Worm (Caenorhabditis elegans) whole organism, late embryonic: ENCODE results near the gene skp-1.

Source experiments
- F13H6.1 ChIP-seq: sonication (generic microtip); optimal IDR thresholded peaks from 2 replicates; lab custom pipeline; 2016; ENCODE audit warnings: missing genetic modification characterization, missing compliant biosample characterization
- ama-1 ChIP-seq: fragments of 150-350 bp; optimal IDR thresholded peaks from 2 replicates; lab custom pipeline; 2014
- ceh-24 ChIP-seq: sonication (generic microtip); optimal IDR thresholded peaks from 2 replicates; lab custom pipeline; 2016; ENCODE audit warnings: mild to moderate bottlenecking, missing genetic modification characterization, missing compliant biosample characterization
- ceh-31 ChIP-seq: sonication (generic microtip); optimal IDR thresholded peaks from 2 replicates; lab custom pipeline; 2016; ENCODE audit warnings: missing genetic modification characterization, missing compliant biosample characterization
- ceh-6 ChIP-seq: fragments of 200-800 bp; sonication (Bioruptor generic); optimal IDR thresholded peaks from 2 replicates; lab custom pipeline; 2018; ENCODE audit warnings: mild to moderate bottlenecking, missing genetic modification characterization, missing compliant biosample characterization
- elt-2 ChIP-seq: sonication (generic microtip); optimal IDR thresholded peaks from 2 replicates; lab custom pipeline; 2016; ENCODE audit warnings: missing genetic modification reagents, missing genetic modification characterization, missing compliant biosample characterization
- ets-4 ChIP-seq: sonication (generic microtip); optimal IDR thresholded peaks from 2 replicates; lab custom pipeline; 2016; ENCODE audit warnings: missing genetic modification characterization, missing compliant biosample characterization
- fkh-10 ChIP-seq: fragments of 150-350 bp; optimal IDR thresholded peaks from 2 replicates; lab custom pipeline; 2014; ENCODE audit warnings: missing biosample characterization, missing genetic modification reagents, missing genetic modification characterization
- hlh-15 ChIP-seq: sonication (generic microtip); optimal IDR thresholded peaks from 2 replicates; lab custom pipeline; 2016; ENCODE audit warnings: missing genetic modification characterization, missing compliant biosample characterization
- nhr-11 ChIP-seq: fragments of 150-350 bp; optimal IDR thresholded peaks from 2 replicates; lab custom pipeline; 2014; ENCODE audit warnings: missing biosample characterization, missing genetic modification characterization
- ref-2 ChIP-seq: sonication (generic microtip); optimal IDR thresholded peaks from 2 replicates; lab custom pipeline; 2016; ENCODE audit warnings: missing genetic modification characterization, missing compliant biosample characterization
- sdc-2 ChIP-seq: sonication (generic microtip); optimal IDR thresholded peaks from 2 replicates; lab custom pipeline; 2016; ENCODE audit warnings: missing genotype, missing genetic modification characterization, missing compliant biosample characterization
- tbx-2 ChIP-seq: sonication (generic microtip); optimal IDR thresholded peaks from 2 replicates; lab custom pipeline; 2016; ENCODE audit warnings: missing genetic modification characterization, missing compliant biosample characterization
- unc-86 ChIP-seq: sonication (generic microtip); optimal IDR thresholded peaks from 2 replicates; lab custom pipeline; 2016; ENCODE audit warnings: missing genetic modification characterization, missing compliant biosample characterization

DNA sequence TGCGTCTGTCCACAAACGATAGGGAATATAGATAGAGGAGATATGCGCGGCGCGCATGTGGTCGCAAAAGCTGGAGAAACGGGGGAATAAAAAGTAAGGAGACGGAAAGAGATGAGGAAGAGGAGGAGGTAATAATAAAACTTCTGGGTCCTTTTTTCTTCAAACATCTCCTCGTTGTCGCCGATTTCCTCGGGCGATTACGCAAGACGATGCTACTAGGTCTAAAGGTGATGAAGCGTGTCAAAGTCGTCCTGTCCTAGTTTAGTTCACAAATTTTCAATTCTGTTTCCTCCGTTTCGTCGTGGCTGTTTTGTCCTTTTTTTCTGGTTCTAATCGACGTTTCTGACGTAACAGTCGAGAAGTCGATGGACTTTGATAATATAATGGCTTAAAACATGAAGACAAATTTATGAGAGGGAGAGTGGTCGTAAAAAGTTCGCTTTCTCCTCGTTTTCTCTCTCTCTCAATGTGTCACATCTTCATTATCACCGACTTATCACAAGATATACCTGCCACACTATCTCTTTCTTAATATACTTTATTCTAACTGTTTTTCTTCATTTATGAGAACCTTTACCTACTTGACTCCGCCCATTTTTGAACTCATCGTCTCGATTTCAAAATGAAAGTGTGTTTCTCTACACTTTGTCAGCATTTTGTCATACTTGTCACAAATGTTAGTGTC is 35.4 kb downstream of the skp-1 start:
- TF ChIP-seq ref-2 (tag; lab: Kevin White, UChicago) (no peak), sdc-2 (no peak), nhr-11 (tag; lab: Kevin White, UChicago) (no peak), hlh-15 (no peak), elt-2 (tag; lab: Kevin White, UChicago) (no peak), ceh-24 (tag; lab: Kevin White, UChicago) (no peak), ets-4 (tag; lab: Kevin White, UChicago) (no peak), ceh-31 (tag; lab: Kevin White, UChicago) (no peak), ceh-6 (GFP tag; lab: Kevin White, UChicago) (no peak), fkh-10 (no peak), unc-86 (tag; lab: Kevin White, UChicago) (no peak), ama-1 (lab: Kevin White, UChicago) (no peak), F13H6.1 (no peak), tbx-2 (no peak)
